Fruit fly (Drosophila melanogaster): ENCODE data around the gene CG42300.
A peak's percentile ranks its signal among the peaks of the same experiment; 100 is the strongest.

The CG42300 gene

dm6 chrX:15554256-15554678, 1.6 kb downstream of the CG42300 start, which contains the start of gene Ac13E (continued):
- peak; percentile 80 for TF ChIP-seq Awh (GFP tag; IDR thresholded peaks at IDR 0.05)
- TF ChIP-seq lilli (GFP tag; optimal IDR thresholded peaks at IDR 0.05), result peak; percentile 94
- peak; percentile 76 for TF ChIP-seq CG10959 (GFP tag; IDR thresholded peaks at IDR 0.05)
- TF ChIP-seq grn (GFP tag; optimal IDR thresholded peaks at IDR 0.05), result peak; percentile 34
- TF ChIP-seq unc-4 (GFP tag; IDR thresholded peaks at IDR 0.05; ENCODE audit: partially characterized antibody), result no peak
- TF ChIP-seq gcm (GFP tag; optimal IDR thresholded peaks at IDR 0.05), result peak; percentile 80
- TF ChIP-seq Ravus (GFP tag; IDR thresholded peaks at IDR 0.05), result peak; percentile 30
- peak; percentile 78 for TF ChIP-seq Jarid2 (GFP tag; optimal IDR thresholded peaks at IDR 0.05)
- peak; percentile 88 for TF ChIP-seq CG12104 (GFP tag; optimal IDR thresholded peaks at IDR 0.05)
- TF ChIP-seq Dek (tag; optimal IDR thresholded peaks at IDR 0.05), result peak; percentile 83
- TF ChIP-seq Mes4 (GFP tag; optimal IDR thresholded peaks at IDR 0.05), result peak; percentile 65
- TF ChIP-seq CG15073 (GFP tag; optimal IDR thresholded peaks at IDR 0.05), result peak; percentile 27
- peak; percentile 91 for TF ChIP-seq dysf (GFP tag; IDR thresholded peaks at IDR 0.05)
- TF ChIP-seq CG1792 (GFP tag; optimal IDR thresholded peaks at IDR 0.05), result peak; percentile 70
- TF ChIP-seq lbe (GFP tag; optimal IDR thresholded peaks at IDR 0.05), result peak; percentile 84
- TF ChIP-seq CG7745 (tag; optimal IDR thresholded peaks at IDR 0.05), result no peak
- TF ChIP-seq oc (tag; optimal IDR thresholded peaks at IDR 0.05), result peak; percentile 75
- TF ChIP-seq Six4 (GFP tag; optimal IDR thresholded peaks at IDR 0.05), result peak; percentile 85
- TF ChIP-seq usp (GFP tag; optimal IDR thresholded peaks at IDR 0.05), result no peak
- TF ChIP-seq Hmx (GFP tag; optimal IDR thresholded peaks at IDR 0.05), result peak; percentile 60
- peak; percentile 68 for TF ChIP-seq CG6654 (GFP tag; optimal IDR thresholded peaks at IDR 0.05)
- TF ChIP-seq ato (GFP tag; IDR thresholded peaks at IDR 0.05; ENCODE audit: partially characterized antibody), result no peak
- TF ChIP-seq CG9932 (GFP tag; IDR thresholded peaks at IDR 0.05), result peak; percentile 90
- peak; percentile 84 for TF ChIP-seq Abd-B (GFP tag; optimal IDR thresholded peaks at IDR 0.05)
- peak; percentile 81 for TF ChIP-seq CG14860 (GFP tag; IDR thresholded peaks at IDR 0.05; ENCODE audit: partially characterized antibody)
- TF ChIP-seq pzg (GFP tag; optimal IDR thresholded peaks at IDR 0.05), result no peak
- TF ChIP-seq CG10209 (GFP tag; optimal IDR thresholded peaks at IDR 0.05), result peak; percentile 90
- TF ChIP-seq CG34422 (GFP tag; IDR thresholded peaks at IDR 0.05), result peak; percentile 69
- TF ChIP-seq HLHmδ (GFP tag; optimal IDR thresholded peaks at IDR 0.05), result no peak
- TF ChIP-seq CG17612 (GFP tag; IDR thresholded peaks at IDR 0.05), result 0 out of 2 replicates have a peak, but pooled peaks have one; percentile 56
- TF ChIP-seq CG9215 (GFP tag; IDR thresholded peaks at IDR 0.05), result peak; percentile 96
- peak; percentile 78 for TF ChIP-seq jigr1 (GFP tag; IDR thresholded peaks at IDR 0.05)
- TF ChIP-seq eyg (GFP tag; optimal IDR thresholded peaks at IDR 0.05), result peak; percentile 18
- TF ChIP-seq Mrtf (GFP tag; IDR thresholded peaks at IDR 0.05), result peak; percentile 82
- peak; percentile 92 for TF ChIP-seq lmd (GFP tag; IDR thresholded peaks at IDR 0.05)
- peak; percentile 80 for TF ChIP-seq tup (GFP tag; optimal IDR thresholded peaks at IDR 0.05)
- peak; percentile 40; the same call in 1 of the 2 replicates for TF ChIP-seq CG10321 (GFP tag; IDR thresholded peaks at IDR 0.05)
- peak; percentile 85 for TF ChIP-seq D19A (tag; optimal IDR thresholded peaks at IDR 0.05)
- TF ChIP-seq sob (GFP tag; IDR thresholded peaks at IDR 0.05), result peak; percentile 82; the same call in 1 of the 2 replicates
- 0 out of 3 replicates have a peak, but pooled peaks have one; percentile 7 for TF ChIP-seq CG34224 (GFP tag; IDR thresholded peaks at IDR 0.05; ENCODE audit: partially characterized antibody)
- peak; percentile 95 for TF ChIP-seq CG17361 (GFP tag; IDR thresholded peaks at IDR 0.05)
- no peak for TF ChIP-seq D (optimal IDR thresholded peaks at IDR 0.05)
- peak; percentile 89 for TF ChIP-seq D (GFP tag; optimal IDR thresholded peaks at IDR 0.05)
- peak; percentile 57 for TF ChIP-seq Myb (GFP tag; optimal IDR thresholded peaks at IDR 0.05)
- TF ChIP-seq pb (GFP tag; optimal IDR thresholded peaks at IDR 0.05), result peak; percentile 59
- TF ChIP-seq z (GFP tag; IDR thresholded peaks at IDR 0.05), result no peak
- TF ChIP-seq CG4820 (GFP tag; optimal IDR thresholded peaks at IDR 0.05), result peak; percentile 81
- TF ChIP-seq CG12236 (GFP tag; optimal IDR thresholded peaks at IDR 0.05), result peak; percentile 57
- peak; percentile 93 for TF ChIP-seq CG34376 (GFP tag; optimal IDR thresholded peaks at IDR 0.05)
- peak; percentile 75 for TF ChIP-seq H15 (GFP tag; IDR thresholded peaks at IDR 0.05)
- peak; percentile 90 for TF ChIP-seq CG13775 (GFP tag; optimal IDR thresholded peaks at IDR 0.05)

Measured in whole organism, embryonic.